Worm (Caenorhabditis elegans) whole organism, early embryonic: ENCODE data around the gene C55A1.6.

Experiments used
- B0310.2 ChIP-seq: sonication (generic microtip); optimal IDR thresholded peaks from 2 replicates; lab custom pipeline; 2016; ENCODE audit warnings: mild to moderate bottlenecking, missing genetic modification characterization, missing compliant biosample characterization
- F13C5.2 ChIP-seq: sonication (generic microtip); optimal IDR thresholded peaks from 2 replicates; lab custom pipeline; 2017; ENCODE audit warnings: mild to moderate bottlenecking, missing genetic modification characterization, inconsistent platforms, missing compliant biosample characterization
- aly-1 ChIP-seq: sonication (generic microtip); optimal IDR thresholded peaks from 2 replicates; lab custom pipeline; 2016; ENCODE audit warnings: missing genetic modification characterization, missing compliant biosample characterization
- ama-1 ChIP-seq: fragments of 150-350 bp; optimal IDR thresholded peaks from 2 replicates; lab custom pipeline; 2014
- ceh-13 ChIP-seq: fragments of 200-800 bp; sonication (Bioruptor generic); optimal IDR thresholded peaks from 2 replicates; lab custom pipeline; 2018; ENCODE audit warnings: mild to moderate bottlenecking, missing genetic modification characterization, missing compliant biosample characterization
- ceh-36 ChIP-seq: sonication (generic microtip); optimal IDR thresholded peaks from 2 replicates; lab custom pipeline; 2016; ENCODE audit warnings: missing genetic modification characterization, inconsistent platforms, missing compliant biosample characterization
- ets-7 ChIP-seq: sonication (generic microtip); optimal IDR thresholded peaks from 2 replicates; lab custom pipeline; 2016; ENCODE audit warnings: missing genotype, missing genetic modification characterization, missing compliant biosample characterization
- flt-1 ChIP-seq: fragments of 200-800 bp; sonication (Bioruptor generic); IDR thresholded peaks from 2 replicates; pipeline ENCODE4 v1.3.6; 2022; ENCODE audit warnings: missing genetic modification characterization, missing compliant biosample characterization
- hmbx-1 ChIP-seq: sonication (generic microtip); optimal IDR thresholded peaks from 2 replicates; lab custom pipeline; 2016; ENCODE audit warnings: mild to moderate bottlenecking, missing genetic modification characterization, missing compliant biosample characterization
- hmg-4 ChIP-seq: fragments of 200-800 bp; sonication (Bioruptor generic); optimal IDR thresholded peaks from 2 replicates; lab custom pipeline; 2018; ENCODE audit warnings: mild to moderate bottlenecking, missing genetic modification characterization, missing compliant biosample characterization
- hnd-1 ChIP-seq: sonication (generic microtip); optimal IDR thresholded peaks from 2 replicates; lab custom pipeline; 2016; ENCODE audit warnings: missing genetic modification characterization, missing compliant biosample characterization
- pes-1 ChIP-seq: fragments of 200-800 bp; sonication (Bioruptor generic); IDR thresholded peaks from 2 replicates; pipeline ENCODE4 v1.3.6; 2022; ENCODE audit warnings: missing genetic modification reagents, missing genetic modification characterization, missing compliant biosample characterization
- scrt-1 ChIP-seq: fragments of 200-800 bp; sonication (Bioruptor generic); IDR thresholded peaks from 2 replicates; pipeline ENCODE4 v1.3.6; 2022; ENCODE audit warnings: missing genetic modification characterization, missing compliant biosample characterization
- sea-1 ChIP-seq: fragments of 200-800 bp; sonication (Bioruptor generic); conservative IDR thresholded peaks from 2 replicates; pipeline ENCODE4 v1.3.6; 2022; ENCODE audit warnings: missing genetic modification characterization, missing compliant biosample characterization
- tbx-11 ChIP-seq: fragments of 200-800 bp; sonication (Bioruptor generic); IDR thresholded peaks from 2 replicates; pipeline ENCODE4 v1.3.6; 2022; ENCODE audit warnings: missing genetic modification characterization, missing compliant biosample characterization
- tbx-37 ChIP-seq: fragments of 200-800 bp; sonication (Bioruptor generic); conservative IDR thresholded peaks from 2 replicates; pipeline ENCODE4 v1.3.6; 2022; ENCODE audit warnings: missing genetic modification reagents, missing genetic modification characterization, missing compliant biosample characterization
- tra-4 ChIP-seq: sonication (generic microtip); optimal IDR thresholded peaks from 2 replicates; lab custom pipeline; 2017; ENCODE audit warnings: missing genetic modification characterization, missing compliant biosample characterization

C55A1.6 gene

ce11 chrV:15693682-15694081 lies 45.8 kb downstream of the C55A1.6 start, which contains the start of gene nhr-198:
Gene nhr-198 (plus strand): TSS chrV:15693994.
- TF ChIP-seq tra-4 (no peak), hmbx-1 (tag; lab: Kevin White, UChicago) (no peak), ets-7 (no peak), pes-1 (no peak), ceh-13 (no peak), sea-1 (GFP tag; lab: Robert Waterston, UW) (no peak), B0310.2 (tag; lab: Kevin White, UChicago) (no peak), hnd-1 (tag; lab: Kevin White, UChicago) (no peak), ama-1 (lab: Kevin White, UChicago) (no peak), F13C5.2 (tag; lab: Kevin White, UChicago) (no peak), flt-1 (GFP tag; lab: Robert Waterston, UW) (no peak), ceh-36 (tag; lab: Kevin White, UChicago) (no peak), tbx-37 (GFP tag; lab: Robert Waterston, UW) (no peak), hmg-4 (no peak), tbx-11 (GFP tag; lab: Robert Waterston, UW) (no peak), scrt-1 (GFP tag; lab: Robert Waterston, UW) (no peak), aly-1 (tag; lab: Kevin White, UChicago) (no peak)

- TF ChIP-seq hmg-4 (no peak), tbx-37 (GFP tag; lab: Robert Waterston, UW) (no peak), pes-1 (no peak), flt-1 (GFP tag; lab: Robert Waterston, UW) (no peak), B0310.2 (tag; lab: Kevin White, UChicago) (no peak), ama-1 (lab: Kevin White, UChicago) (no peak), aly-1 (tag; lab: Kevin White, UChicago) (no peak), hnd-1 (tag; lab: Kevin White, UChicago) (no peak), ets-7 (no peak), hmbx-1 (tag; lab: Kevin White, UChicago) (no peak)
Observed at ce11 chrV:15698099-15698498, 50.3 kb downstream of the C55A1.6 start, which contains the start of gene srx-29. Gene srx-29 (minus strand): TSS chrV:15698199.
